Worm (Caenorhabditis elegans) whole organism, midembryonic: ENCODE measurements around the gene Y41E3.7.

Experiments
- cog-1 ChIP-seq: sonication (generic microtip); optimal IDR thresholded peaks from 2 replicates; lab custom pipeline; 2016; ENCODE audit warnings: missing genetic modification characterization, missing compliant biosample characterization
- klf-2 ChIP-seq: fragments of 200-800 bp; sonication (Bioruptor generic); conservative IDR thresholded peaks from 2 replicates; pipeline ENCODE4 v1.3.6; 2022; ENCODE audit warnings: missing genetic modification reagents, missing genetic modification characterization, missing compliant biosample characterization
- med-1 ChIP-seq: sonication (generic microtip); optimal IDR thresholded peaks from 2 replicates; lab custom pipeline; 2017; ENCODE audit warnings: missing genetic modification characterization, mild to moderate bottlenecking, missing compliant biosample characterization, antibody characterized with exemption, missing genetic modification reagents; ENCODE audit not compliant: insufficient read depth
- tab-1 ChIP-seq: fragments of 200-800 bp; sonication (Bioruptor generic); IDR thresholded peaks from 2 replicates; pipeline ENCODE4 v1.3.6; 2022; ENCODE audit warnings: missing genetic modification characterization, missing compliant biosample characterization
- ztf-23 ChIP-seq: fragments of 200-800 bp; sonication (Bioruptor generic); IDR thresholded peaks from 2 replicates; pipeline ENCODE4 v1.3.6; 2022; ENCODE audit warnings: missing genetic modification reagents, missing genetic modification characterization, missing compliant biosample characterization
- ztf-29 ChIP-seq: fragments of 200-800 bp; sonication (Bioruptor generic); IDR thresholded peaks from 2 replicates; pipeline ENCODE4 v1.3.6; 2022; ENCODE audit warnings: missing genetic modification reagents, missing genetic modification characterization, missing compliant biosample characterization

DNA sequence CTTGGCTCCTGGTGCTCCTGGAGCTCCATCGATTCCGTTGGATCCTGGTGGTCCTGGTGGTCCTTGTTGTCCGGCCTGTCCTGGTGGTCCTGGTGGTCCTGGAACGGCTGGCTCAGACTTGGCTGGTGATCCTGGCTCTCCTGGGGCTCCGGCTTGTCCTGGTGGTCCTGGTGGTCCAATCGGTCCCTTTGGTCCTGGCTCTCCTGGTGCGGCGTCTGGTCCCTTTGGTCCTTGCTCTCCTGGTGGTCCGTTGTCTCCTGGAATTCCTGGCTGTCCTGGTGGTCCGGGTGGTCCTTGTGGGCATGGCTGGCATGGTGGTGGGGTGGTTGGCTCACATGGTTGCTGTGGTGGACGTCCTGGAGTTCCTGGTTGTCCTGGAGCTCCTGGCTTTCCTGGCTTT lies 28.0 kb upstream of the Y41E3.7 start:
- TF ChIP-seq tab-1 (GFP tag; lab: Robert Waterston, UW) = no peak
- TF ChIP-seq ztf-29 (GFP tag; lab: Robert Waterston, UW) = no peak
- TF ChIP-seq med-1 = no peak
- TF ChIP-seq ztf-23 (GFP tag; lab: Robert Waterston, UW) = no peak
- no peak for TF ChIP-seq cog-1 (tag; lab: Kevin White, UChicago)
- no peak for TF ChIP-seq klf-2 (GFP tag; lab: Robert Waterston, UW)
